Worm (Caenorhabditis elegans) whole organism, early embryonic: ENCODE results near the gene R07E5.15.

Source experiments
- aly-1 ChIP-seq: sonication (generic microtip); optimal IDR thresholded peaks from 2 replicates; lab custom pipeline; 2016; ENCODE audit warnings: missing genetic modification characterization, missing compliant biosample characterization
- ama-1 ChIP-seq: fragments of 150-350 bp; optimal IDR thresholded peaks from 2 replicates; lab custom pipeline; 2014
- ceh-13 ChIP-seq: fragments of 200-800 bp; sonication (Bioruptor generic); optimal IDR thresholded peaks from 2 replicates; lab custom pipeline; 2018; ENCODE audit warnings: mild to moderate bottlenecking, missing genetic modification characterization, missing compliant biosample characterization
- ceh-36 ChIP-seq: sonication (generic microtip); optimal IDR thresholded peaks from 2 replicates; lab custom pipeline; 2016; ENCODE audit warnings: missing genetic modification characterization, inconsistent platforms, missing compliant biosample characterization
- ets-7 ChIP-seq: sonication (generic microtip); optimal IDR thresholded peaks from 2 replicates; lab custom pipeline; 2016; ENCODE audit warnings: missing genotype, missing genetic modification characterization, missing compliant biosample characterization
- flt-1 ChIP-seq: fragments of 200-800 bp; sonication (Bioruptor generic); IDR thresholded peaks from 2 replicates; pipeline ENCODE4 v1.3.6; 2022; ENCODE audit warnings: missing genetic modification characterization, missing compliant biosample characterization
- pes-1 ChIP-seq: fragments of 200-800 bp; sonication (Bioruptor generic); IDR thresholded peaks from 2 replicates; pipeline ENCODE4 v1.3.6; 2022; ENCODE audit warnings: missing genetic modification reagents, missing genetic modification characterization, missing compliant biosample characterization
- tbx-11 ChIP-seq: fragments of 200-800 bp; sonication (Bioruptor generic); IDR thresholded peaks from 2 replicates; pipeline ENCODE4 v1.3.6; 2022; ENCODE audit warnings: missing genetic modification characterization, missing compliant biosample characterization
- tbx-37 ChIP-seq: fragments of 200-800 bp; sonication (Bioruptor generic); conservative IDR thresholded peaks from 2 replicates; pipeline ENCODE4 v1.3.6; 2022; ENCODE audit warnings: missing genetic modification reagents, missing genetic modification characterization, missing compliant biosample characterization

ce11 chrIII:4381343-4381742, 19.9 kb upstream of the R07E5.15 start, which contains the start of gene pals-27:
- TF ChIP-seq ets-7 (no peak), ama-1 (lab: Kevin White, UChicago) (no peak), ceh-36 (no peak), flt-1 (GFP tag; lab: Robert Waterston, UW) (no peak), ceh-13 (no peak), aly-1 (tag; lab: Kevin White, UChicago) (no peak), tbx-11 (no peak), pes-1 (GFP tag; lab: Robert Waterston, UW) (no peak), tbx-37 (GFP tag; lab: Robert Waterston, UW) (no peak)
